Fruit fly (Drosophila melanogaster) whole organism, embryonic: ENCODE results near the gene CG9114.
A peak's percentile ranks its signal among the peaks of the same experiment; 100 is the strongest.

Experiments used
- ATbp ChIP-seq: fragments of 200-800 bp; sonication (Bioruptor generic); optimal IDR thresholded peaks from 2 replicates; lab custom pipeline; 2017; ENCODE audit warnings: missing biosample characterization, mild to moderate bottlenecking, missing genetic modification characterization, missing genetic modification reagents
- Adf1 ChIP-seq: fragments of 200-800 bp; sonication (Bioruptor generic); IDR thresholded peaks from 2 replicates; pipeline ENCODE4 v1.3.6; 2022; ENCODE audit warnings: missing biosample characterization, missing genetic modification characterization
- Antp ChIP-seq: fragments of 200-800 bp; sonication (Bioruptor generic); optimal IDR thresholded peaks from 3 replicates; lab custom pipeline; 2016; ENCODE audit warnings: missing biosample characterization, missing genetic modification characterization
- Bdp1 ChIP-seq: fragments of 200-800 bp; sonication (Bioruptor generic); optimal IDR thresholded peaks from 3 replicates; lab custom pipeline; 2016; ENCODE audit warnings: missing biosample characterization, missing genetic modification characterization
- CG10267 ChIP-seq: fragments of 200-800 bp; sonication (Bioruptor generic); optimal IDR thresholded peaks from 2 replicates; lab custom pipeline; 2018; ENCODE audit warnings: missing biosample characterization, mild to moderate bottlenecking, missing genetic modification characterization, moderate library complexity
- CG10654 ChIP-seq: fragments of 200-800 bp; sonication (Bioruptor generic); optimal IDR thresholded peaks from 2 replicates; lab custom pipeline; 2016; ENCODE audit warnings: missing biosample characterization, missing genetic modification characterization
- CG11723 ChIP-seq: fragments of 200-800 bp; sonication (Bioruptor generic); optimal IDR thresholded peaks from 2 replicates; lab custom pipeline; 2017; ENCODE audit warnings: missing biosample characterization, mild to moderate bottlenecking, missing genetic modification characterization
- CG12071 ChIP-seq: fragments of 200-800 bp; sonication (Bioruptor generic); optimal IDR thresholded peaks from 3 replicates; lab custom pipeline; 2018; ENCODE audit warnings: missing biosample characterization, mild to moderate bottlenecking, missing genetic modification characterization
- CG12299 ChIP-seq: fragments of 200-800 bp; sonication (Bioruptor generic); optimal IDR thresholded peaks from 2 replicates; lab custom pipeline; 2018; ENCODE audit warnings: missing biosample characterization, mild to moderate bottlenecking, missing genetic modification characterization
- CG13424 ChIP-seq: fragments of 200-800 bp; sonication (Bioruptor generic); optimal IDR thresholded peaks from 2 replicates; lab custom pipeline; 2019; ENCODE audit warnings: missing biosample characterization, mild to moderate bottlenecking, missing genetic modification characterization, moderate library complexity
- CG15011 ChIP-seq: fragments of 200-800 bp; sonication (Bioruptor generic); optimal IDR thresholded peaks from 3 replicates; lab custom pipeline; 2018; ENCODE audit warnings: missing biosample characterization, mild to moderate bottlenecking, missing genetic modification characterization
- CG15479 ChIP-seq: fragments of 200-800 bp; sonication (Bioruptor generic); optimal IDR thresholded peaks from 3 replicates; lab custom pipeline; 2019; ENCODE audit warnings: missing biosample characterization, mild to moderate bottlenecking, missing genetic modification characterization, moderate library complexity
- CG1603 ChIP-seq: fragments of 200-800 bp; sonication (Bioruptor generic); optimal IDR thresholded peaks from 2 replicates; lab custom pipeline; 2019; ENCODE audit warnings: missing biosample characterization, mild to moderate bottlenecking, missing genetic modification characterization, moderate library complexity
- CG17186 ChIP-seq: fragments of 200-800 bp; sonication (Bioruptor generic); optimal IDR thresholded peaks from 3 replicates; lab custom pipeline; 2017; ENCODE audit warnings: missing biosample characterization, missing genetic modification reagents, missing genetic modification characterization
- CG18619 ChIP-seq: fragments of 200-800 bp; sonication (Bioruptor generic); optimal IDR thresholded peaks from 3 replicates; lab custom pipeline; 2017; ENCODE audit warnings: missing biosample characterization, mild to moderate bottlenecking, missing genetic modification characterization
- CG2712 ChIP-seq: fragments of 200-800 bp; optimal IDR thresholded peaks from 3 replicates; lab custom pipeline; 2019; ENCODE audit warnings: missing biosample characterization, mild to moderate bottlenecking, missing genetic modification characterization, moderate library complexity
- CG31365 ChIP-seq: fragments of 200-800 bp; sonication (Bioruptor generic); optimal IDR thresholded peaks from 2 replicates; lab custom pipeline; 2018; ENCODE audit warnings: missing biosample characterization, mild to moderate bottlenecking, missing genetic modification characterization
- CG3407 ChIP-seq: fragments of 200-800 bp; sonication (Bioruptor generic); optimal IDR thresholded peaks from 2 replicates; lab custom pipeline; 2018; ENCODE audit warnings: missing biosample characterization, mild to moderate bottlenecking, missing genetic modification characterization
- CG3995 ChIP-seq: fragments of 200-800 bp; sonication (Bioruptor generic); optimal IDR thresholded peaks from 3 replicates; lab custom pipeline; 2016; ENCODE audit warnings: missing biosample characterization, missing genetic modification characterization
- CG6175 ChIP-seq: fragments of 200-800 bp; sonication (Bioruptor generic); IDR thresholded peaks from 3 replicates; pipeline ENCODE4 v1.3.6; 2022; ENCODE audit warnings: missing biosample characterization, missing genetic modification characterization
- CG6654 ChIP-seq: fragments of 200-800 bp; sonication (Bioruptor generic); optimal IDR thresholded peaks from 2 replicates; lab custom pipeline; 2017; ENCODE audit warnings: missing biosample characterization, mild to moderate bottlenecking, missing genetic modification characterization
- CG6765 ChIP-seq: fragments of 200-800 bp; sonication (Bioruptor generic); optimal IDR thresholded peaks from 3 replicates; lab custom pipeline; 2017; ENCODE audit warnings: missing biosample characterization, mild to moderate bottlenecking, missing genetic modification characterization
- CG6791 ChIP-seq: fragments of 200-800 bp; sonication (Bioruptor generic); IDR thresholded peaks from 3 replicates; pipeline ENCODE4 v1.3.6; 2022; ENCODE audit warnings: missing biosample characterization, missing genetic modification characterization; ENCODE audit not compliant: partially characterized antibody
- CG8924 ChIP-seq: fragments of 200-800 bp; optimal IDR thresholded peaks from 3 replicates; lab custom pipeline; 2019; ENCODE audit warnings: missing biosample characterization, mild to moderate bottlenecking, missing genetic modification characterization, moderate library complexity
- CkIIα-i1 ChIP-seq: fragments of 200-800 bp; sonication (Bioruptor generic); IDR thresholded peaks from 2 replicates; pipeline ENCODE4 v1.3.6; 2022; ENCODE audit warnings: missing biosample characterization, missing genetic modification characterization
- D19A ChIP-seq: fragments of 200-800 bp; optimal IDR thresholded peaks from 3 replicates; lab custom pipeline; 2019; ENCODE audit warnings: missing biosample characterization, mild to moderate bottlenecking, missing genetic modification characterization, moderate library complexity
- Gsc ChIP-seq: fragments of 200-800 bp; sonication (Bioruptor generic); IDR thresholded peaks from 2 replicates; pipeline ENCODE4 v1.3.6; 2022; ENCODE audit warnings: missing biosample characterization, missing genetic modification characterization
- Gug ChIP-seq: fragments of 200-800 bp; sonication (Bioruptor generic); IDR thresholded peaks from 4 replicates; pipeline ENCODE4 v1.3.6; 2022; ENCODE audit warnings: missing biosample characterization, missing genetic modification characterization
- HLH3B ChIP-seq: fragments of 200-800 bp; sonication (Bioruptor generic); IDR thresholded peaks from 2 replicates; pipeline ENCODE4 v1.3.6; 2022; ENCODE audit warnings: missing biosample characterization, missing genetic modification characterization
- Hr39 ChIP-seq: fragments of >200 bp; optimal IDR thresholded peaks from 2 replicates; lab custom pipeline; 2017
- Mrtf ChIP-seq: fragments of 200-800 bp; sonication (Bioruptor generic); IDR thresholded peaks from 3 replicates; pipeline ENCODE4 v1.3.6; 2022; ENCODE audit warnings: missing biosample characterization, missing genetic modification characterization
- amos ChIP-seq: fragments of 200-800 bp; sonication (Bioruptor generic); IDR thresholded peaks from 2 replicates; pipeline ENCODE4 v1.3.6; 2022; ENCODE audit warnings: missing biosample characterization, missing genetic modification characterization; ENCODE audit not compliant: partially characterized antibody
- aop ChIP-seq: fragments of 200-800 bp; sonication (Bioruptor generic); IDR thresholded peaks from 2 replicates; pipeline ENCODE4 v1.3.6; 2022; ENCODE audit warnings: missing biosample characterization, missing genetic modification characterization
- az2 ChIP-seq: fragments of 200-800 bp; sonication (Bioruptor generic); optimal IDR thresholded peaks from 3 replicates; lab custom pipeline; 2016; ENCODE audit warnings: missing biosample characterization, missing genetic modification characterization
- bab2 ChIP-seq: fragments of 200-800 bp; sonication (Bioruptor generic); optimal IDR thresholded peaks from 2 replicates; lab custom pipeline; 2016; ENCODE audit warnings: missing biosample characterization, missing genetic modification characterization
- cas ChIP-seq: fragments of 200-800 bp; sonication (Bioruptor generic); IDR thresholded peaks from 2 replicates; pipeline ENCODE4 v1.3.6; 2022; ENCODE audit warnings: missing biosample characterization, missing genetic modification characterization
- chm ChIP-seq: fragments of 200-800 bp; sonication (Bioruptor generic); IDR thresholded peaks from 2 replicates; pipeline ENCODE4 v1.3.6; 2022; ENCODE audit warnings: missing biosample characterization, missing genetic modification characterization
- da ChIP-seq: fragments of 200-800 bp; sonication (Bioruptor generic); optimal IDR thresholded peaks from 2 replicates; lab custom pipeline; 2016; ENCODE audit warnings: missing biosample characterization, missing genetic modification characterization
- dm ChIP-seq: fragments of 200-800 bp; sonication (Bioruptor generic); optimal IDR thresholded peaks from 3 replicates; lab custom pipeline; 2016; ENCODE audit warnings: missing biosample characterization, missing genetic modification characterization
- gce ChIP-seq: fragments of 200-800 bp; sonication (Bioruptor generic); IDR thresholded peaks from 3 replicates; pipeline ENCODE4 v1.3.6; 2022; ENCODE audit warnings: missing biosample characterization, missing genetic modification characterization
- gcm ChIP-seq: fragments of 200-800 bp; sonication (Bioruptor generic); optimal IDR thresholded peaks from 2 replicates; lab custom pipeline; 2019; ENCODE audit warnings: missing biosample characterization, mild to moderate bottlenecking, missing genetic modification characterization, moderate library complexity
- gsb-n ChIP-seq: fragments of 200-800 bp; sonication (Bioruptor generic); optimal IDR thresholded peaks from 3 replicates; lab custom pipeline; 2018; ENCODE audit warnings: missing biosample characterization, mild to moderate bottlenecking, missing genetic modification characterization
- ind ChIP-seq: fragments of 200-800 bp; sonication (Bioruptor generic); optimal IDR thresholded peaks from 3 replicates; lab custom pipeline; 2016; ENCODE audit warnings: missing biosample characterization, missing genetic modification characterization
- jing ChIP-seq: fragments of 200-800 bp; sonication (Bioruptor generic); optimal IDR thresholded peaks from 2 replicates; lab custom pipeline; 2018; ENCODE audit warnings: missing biosample characterization, mild to moderate bottlenecking, missing genetic modification characterization
- odd ChIP-seq: fragments of 200-800 bp; sonication (Bioruptor generic); optimal IDR thresholded peaks from 2 replicates; lab custom pipeline; 2017; ENCODE audit warnings: missing biosample characterization, mild to moderate bottlenecking, missing genetic modification characterization
- onecut ChIP-seq: fragments of 200-800 bp; sonication (Bioruptor generic); IDR thresholded peaks from 2 replicates; pipeline ENCODE4 v1.3.6; 2022; ENCODE audit warnings: missing biosample characterization, missing genetic modification characterization
- pita ChIP-seq: fragments of 200-800 bp; sonication (Bioruptor generic); optimal IDR thresholded peaks from 2 replicates; lab custom pipeline; 2017; ENCODE audit warnings: missing biosample characterization, mild to moderate bottlenecking, missing genetic modification characterization
- ranshi ChIP-seq: fragments of 200-800 bp; sonication (Bioruptor generic); IDR thresholded peaks from 2 replicates; pipeline ENCODE4 v1.3.6; 2022; ENCODE audit warnings: missing biosample characterization, missing genetic modification characterization
- ro ChIP-seq: fragments of 200-800 bp; sonication (Bioruptor generic); IDR thresholded peaks from 2 replicates; pipeline ENCODE4 v1.3.6; 2022; ENCODE audit warnings: missing biosample characterization, missing genetic modification characterization
- sima ChIP-seq: fragments of 200-800 bp; sonication (Bioruptor generic); optimal IDR thresholded peaks from 2 replicates; lab custom pipeline; 2016; ENCODE audit warnings: missing biosample characterization, missing genetic modification characterization
- zen ChIP-seq: fragments of 200-800 bp; sonication (Bioruptor generic); optimal IDR thresholded peaks from 3 replicates; lab custom pipeline; 2018; ENCODE audit warnings: missing biosample characterization, mild to moderate bottlenecking, missing genetic modification characterization, moderate library complexity

Gene CG9114

DNA sequence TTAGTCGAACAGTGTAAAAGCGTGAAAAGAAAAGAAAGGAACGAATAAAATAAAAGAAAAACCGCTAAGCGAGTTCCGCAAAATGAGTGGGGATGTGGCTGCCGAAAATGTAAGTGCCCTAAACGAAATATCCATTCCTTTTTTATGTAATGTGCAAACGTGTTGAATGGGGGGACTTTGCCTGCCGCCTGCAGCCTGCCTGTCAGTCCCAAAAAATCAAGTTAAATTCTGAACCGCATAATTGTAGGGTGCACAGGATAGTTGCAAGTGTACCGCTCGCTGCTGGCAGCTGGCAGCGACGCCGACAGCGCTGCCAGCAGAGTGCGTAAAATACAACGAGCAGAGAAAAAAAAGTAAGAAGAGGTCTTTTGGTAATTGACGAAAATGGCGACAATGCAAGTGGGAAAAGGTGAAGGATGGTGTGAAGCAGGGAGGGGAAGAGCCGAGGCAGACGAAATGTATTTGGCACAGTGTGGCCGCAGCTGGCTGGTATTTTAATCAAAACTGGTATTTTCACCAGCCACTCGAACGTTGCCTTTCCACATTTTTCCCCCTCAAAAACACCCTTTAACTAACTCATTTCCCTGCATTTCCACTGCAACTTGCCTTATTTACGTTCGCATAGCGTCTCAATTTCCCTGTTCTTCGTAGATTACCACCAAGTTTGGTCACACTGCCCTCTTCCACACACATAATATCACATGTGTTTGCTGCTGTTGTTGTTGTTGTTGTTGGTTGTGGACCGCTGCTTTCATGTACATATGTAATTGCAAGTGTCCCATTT lies 13.1 kb downstream of the CG9114 start (continued):
- TF ChIP-seq CG10654 (GFP tag; lab: Kevin White, UChicago) (no peak), chm (no peak), CG3407 (no peak), zen (tag; lab: Kevin White, UChicago) (no peak), sima (GFP tag; lab: Kevin White, UChicago) (no peak), pita (GFP tag; lab: Kevin White, UChicago) (no peak), Antp (GFP tag; lab: Kevin White, UChicago) (no peak), CkIIα-i1 (GFP tag; lab: Robert Waterston, UW) (no peak), ro (GFP tag; lab: Robert Waterston, UW) (no peak), Gug (GFP tag; lab: Robert Waterston, UW) (no peak), CG6791 (no peak), CG6175 (GFP tag; lab: Robert Waterston, UW) (no peak), aop (GFP tag; lab: Robert Waterston, UW) (no peak), jing (GFP tag; lab: Kevin White, UChicago) (no peak), D19A (peak; percentile 2), CG6765 (GFP tag; lab: Kevin White, UChicago) (no peak), CG15479 (GFP tag; lab: Kevin White, UChicago) (peak; percentile 25), da (GFP tag; lab: Kevin White, UChicago) (no peak), HLH3B (GFP tag; lab: Robert Waterston, UW) (no peak), CG8924 (tag; lab: Kevin White, UChicago) (peak; percentile 7), CG13424 (no peak), gsb-n (tag; lab: Kevin White, UChicago) (no peak), odd (GFP tag; lab: Kevin White, UChicago) (no peak), CG17186 (GFP tag; lab: Kevin White, UChicago) (peak; percentile 51), dm (GFP tag; lab: Kevin White, UChicago) (peak; percentile 33), gce (GFP tag; lab: Robert Waterston, UW) (0 out of 3 replicates have a peak, but pooled peaks have one; percentile 29), CG12071 (no peak), az2 (no peak), Mrtf (GFP tag; lab: Robert Waterston, UW) (no peak), CG6654 (no peak), CG3995 (GFP tag; lab: Kevin White, UChicago) (peak; percentile 77), ATbp (GFP tag; lab: Kevin White, UChicago) (no peak), CG18619 (GFP tag; lab: Kevin White, UChicago) (no peak), CG15011 (GFP tag; lab: Kevin White, UChicago) (no peak), Gsc (GFP tag; lab: Robert Waterston, UW) (no peak), CG11723 (GFP tag; lab: Kevin White, UChicago) (no peak), CG31365 (no peak), gcm (no peak), cas (GFP tag; lab: Robert Waterston, UW) (no peak), amos (GFP tag; lab: Robert Waterston, UW) (peak; percentile 29; the same call in 1 of the 2 replicates), Adf1 (peak; percentile 65), Hr39 (lab: Kevin White, UChicago) (no peak), CG10267 (tag; lab: Kevin White, UChicago) (no peak), Bdp1 (no peak), CG1603 (tag; lab: Kevin White, UChicago) (peak; percentile 67), ind (no peak), onecut (GFP tag; lab: Robert Waterston, UW) (no peak), bab2 (GFP tag; lab: Kevin White, UChicago) (no peak), CG2712 (no peak), CG12299 (tag; lab: Kevin White, UChicago) (no peak), ranshi (GFP tag; lab: Robert Waterston, UW) (no peak)
